Worm (Caenorhabditis elegans): ENCODE measurements around the gene srx-96.
A peak's percentile ranks its signal among the peaks of the same experiment; 100 is the strongest.

The srx-96 gene

ce11 chrV:13715223-13715686 is 4.1 kb downstream of the srx-96 start, which contains the start of gene zipt-9 (continued):
- TF ChIP-seq xnd-1 (tag; optimal IDR thresholded peaks at IDR 0.05), result no peak
- 0 out of 2 replicates have a peak, but pooled peaks have one; percentile 14 for TF ChIP-seq aptf-2 (GFP tag; conservative IDR thresholded peaks at IDR 0.05)
- TF ChIP-seq atf-7 (tag; optimal IDR thresholded peaks at IDR 0.05), result no peak
- no peak for TF ChIP-seq ztf-6 (GFP tag; IDR thresholded peaks at IDR 0.05)
- peak; percentile 24 for TF ChIP-seq him-1 (tag; optimal IDR thresholded peaks at IDR 0.05)
- TF ChIP-seq snpc-4 (GFP tag; optimal IDR thresholded peaks at IDR 0.05), result no peak
- TF ChIP-seq snpc-4 (tag; optimal IDR thresholded peaks at IDR 0.05), result peak in 2 of 4 experiments; percentile 16 to 63
- no peak for TF ChIP-seq Y53F4B.3 (GFP tag; IDR thresholded peaks at IDR 0.05)
- TF ChIP-seq bed-1 (GFP tag; IDR thresholded peaks at IDR 0.05), result no peak
- no peak for TF ChIP-seq nfya-1 (tag; optimal IDR thresholded peaks at IDR 0.05; ENCODE audit: borderline replicate concordance, insufficient read depth)
- no peak for TF ChIP-seq zfh-2 (GFP tag; conservative IDR thresholded peaks at IDR 0.05)
- TF ChIP-seq attf-3 (GFP tag; conservative IDR thresholded peaks at IDR 0.05), result peak; percentile 64; the same call in 1 of the 2 replicates
- no peak for TF ChIP-seq cebp-2 (GFP tag; IDR thresholded peaks at IDR 0.05)
- peak; percentile 57 for TF ChIP-seq lsl-1 (GFP tag; optimal IDR thresholded peaks at IDR 0.05)
- TF ChIP-seq attf-6 (GFP tag; IDR thresholded peaks at IDR 0.05), result no peak
- no peak for TF ChIP-seq unc-62 (GFP tag; optimal IDR thresholded peaks at IDR 0.05)
- no peak for TF ChIP-seq tbx-9 (tag; optimal IDR thresholded peaks at IDR 0.05; ENCODE audit: borderline replicate concordance)
- TF ChIP-seq bed-2 (GFP tag; IDR thresholded peaks at IDR 0.05), result 0 out of 2 replicates have a peak, but pooled peaks have one; percentile 44
- TF ChIP-seq F57A8.1 (GFP tag; optimal IDR thresholded peaks at IDR 0.05), result no peak
- no peak for TF ChIP-seq ztf-26 (tag; optimal IDR thresholded peaks at IDR 0.05)
- peak; percentile 80 for TF ChIP-seq dox-1 (GFP tag; IDR thresholded peaks at IDR 0.05)
- no peak for TF ChIP-seq nfya-2 (GFP tag; IDR thresholded peaks at IDR 0.05)
- TF ChIP-seq madf-8 (GFP tag; conservative IDR thresholded peaks at IDR 0.05), result peak; percentile 22; the same call in 1 of the 2 replicates
- TF ChIP-seq pbrm-1 (GFP tag; IDR thresholded peaks at IDR 0.05), result peak; percentile 60; the same call in 1 of the 2 replicates
- TF ChIP-seq hlh-26 (GFP tag; conservative IDR thresholded peaks at IDR 0.05), result no peak
- TF ChIP-seq gei-17 (GFP tag; optimal IDR thresholded peaks at IDR 0.05), result no peak
- TF ChIP-seq rec-8 (tag; optimal IDR thresholded peaks at IDR 0.05), result peak in 1 of 2 experiments; percentile 24
- no peak for TF ChIP-seq F39B2.1 (GFP tag; IDR thresholded peaks at IDR 0.05)
- no peak for TF ChIP-seq B0336.3 (GFP tag; IDR thresholded peaks at IDR 0.05)
- no peak for TF ChIP-seq B0261.1 (tag; optimal IDR thresholded peaks at IDR 0.05)
- no peak for TF ChIP-seq snpc-1.1 (tag; optimal IDR thresholded peaks at IDR 0.05; ENCODE audit: insufficient read depth)
- peak; percentile 49 for TF ChIP-seq nhr-80 (tag; optimal IDR thresholded peaks at IDR 0.05)
- TF ChIP-seq sptf-2 (GFP tag; optimal IDR thresholded peaks at IDR 0.05), result no peak
- peak; percentile 23 for TF ChIP-seq F22D6.2 (tag; optimal IDR thresholded peaks at IDR 0.05)
- peak; percentile 84 for TF ChIP-seq ZK185.1 (tag; optimal IDR thresholded peaks at IDR 0.05; ENCODE audit: poor library complexity, severe bottlenecking)
- TF ChIP-seq dpff-1 (tag; optimal IDR thresholded peaks at IDR 0.05), result no peak
- TF ChIP-seq Y95B8A.8 (GFP tag; IDR thresholded peaks at IDR 0.05), result no peak

ce11 chrV:13716531-13716930 is 5.4 kb downstream of the srx-96 start, which contains the start of gene T01D3.6:
T01D3.6 (plus strand) TSS chrV:13716824.
- TF ChIP-seq cebp-1 (GFP tag; IDR thresholded peaks at IDR 0.05) (no peak), cebp-1 (tag; optimal IDR thresholded peaks at IDR 0.05) (no peak), ztf-22 (GFP tag; optimal IDR thresholded peaks at IDR 0.05) (peak; percentile 12), F39B2.1 (GFP tag; IDR thresholded peaks at IDR 0.05) (no peak), nhr-80 (tag; optimal IDR thresholded peaks at IDR 0.05) (peak; percentile 65), madf-3 (GFP tag; IDR thresholded peaks at IDR 0.05) (no peak)
